Worm (Caenorhabditis elegans) whole organism, early embryonic: ENCODE data around the gene aass-1.

Experiments
- B0310.2 ChIP-seq: sonication (generic microtip); optimal IDR thresholded peaks from 2 replicates; lab custom pipeline; 2016; ENCODE audit warnings: mild to moderate bottlenecking, missing genetic modification characterization, missing compliant biosample characterization
- ama-1 ChIP-seq: fragments of 150-350 bp; optimal IDR thresholded peaks from 2 replicates; lab custom pipeline; 2014
- ceh-13 ChIP-seq: fragments of 200-800 bp; sonication (Bioruptor generic); optimal IDR thresholded peaks from 2 replicates; lab custom pipeline; 2018; ENCODE audit warnings: mild to moderate bottlenecking, missing genetic modification characterization, missing compliant biosample characterization
- ceh-36 ChIP-seq: sonication (generic microtip); optimal IDR thresholded peaks from 2 replicates; lab custom pipeline; 2016; ENCODE audit warnings: missing genetic modification characterization, inconsistent platforms, missing compliant biosample characterization
- flt-1 ChIP-seq: fragments of 200-800 bp; sonication (Bioruptor generic); IDR thresholded peaks from 2 replicates; pipeline ENCODE4 v1.3.6; 2022; ENCODE audit warnings: missing genetic modification characterization, missing compliant biosample characterization
- hmbx-1 ChIP-seq: sonication (generic microtip); optimal IDR thresholded peaks from 2 replicates; lab custom pipeline; 2016; ENCODE audit warnings: mild to moderate bottlenecking, missing genetic modification characterization, missing compliant biosample characterization
- hnd-1 ChIP-seq: sonication (generic microtip); optimal IDR thresholded peaks from 2 replicates; lab custom pipeline; 2016; ENCODE audit warnings: missing genetic modification characterization, missing compliant biosample characterization
- pes-1 ChIP-seq: fragments of 200-800 bp; sonication (Bioruptor generic); IDR thresholded peaks from 2 replicates; pipeline ENCODE4 v1.3.6; 2022; ENCODE audit warnings: missing genetic modification reagents, missing genetic modification characterization, missing compliant biosample characterization
- sea-1 ChIP-seq: fragments of 200-800 bp; sonication (Bioruptor generic); conservative IDR thresholded peaks from 2 replicates; pipeline ENCODE4 v1.3.6; 2022; ENCODE audit warnings: missing genetic modification characterization, missing compliant biosample characterization
- tra-4 ChIP-seq: sonication (generic microtip); optimal IDR thresholded peaks from 2 replicates; lab custom pipeline; 2017; ENCODE audit warnings: missing genetic modification characterization, missing compliant biosample characterization

DNA sequence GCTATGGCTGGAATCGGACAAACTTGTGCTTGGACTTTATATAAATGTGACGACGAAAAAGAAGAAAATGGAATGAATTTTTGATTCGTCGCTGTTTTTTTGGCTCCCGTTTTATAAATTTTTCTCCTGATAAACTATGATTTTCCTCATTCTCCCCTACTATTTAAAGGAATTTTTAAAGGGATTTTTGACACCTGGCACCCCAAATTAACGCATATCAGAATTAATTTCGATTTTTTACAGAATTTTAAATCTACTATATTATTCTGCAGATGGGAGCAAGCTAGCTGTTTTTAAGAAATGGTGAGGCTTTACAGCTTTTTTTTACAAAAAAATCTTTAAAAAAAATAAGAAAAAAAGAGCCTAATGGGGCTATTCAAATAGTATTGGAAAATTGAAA is 39.9 kb upstream of the aass-1 start, which contains the start of gene coa-1:
- TF ChIP-seq ama-1 (no peak), hmbx-1 (tag; lab: Kevin White, UChicago) (no peak), ceh-13 (GFP tag; lab: Kevin White, UChicago) (no peak), hnd-1 (tag; lab: Kevin White, UChicago) (no peak), pes-1 (no peak), tra-4 (tag; lab: Kevin White, UChicago) (no peak), ceh-36 (tag; lab: Kevin White, UChicago) (no peak), B0310.2 (tag; lab: Kevin White, UChicago) (no peak), sea-1 (GFP tag; lab: Robert Waterston, UW) (no peak), flt-1 (GFP tag; lab: Robert Waterston, UW) (no peak)
